In the genomic region with DNA sequence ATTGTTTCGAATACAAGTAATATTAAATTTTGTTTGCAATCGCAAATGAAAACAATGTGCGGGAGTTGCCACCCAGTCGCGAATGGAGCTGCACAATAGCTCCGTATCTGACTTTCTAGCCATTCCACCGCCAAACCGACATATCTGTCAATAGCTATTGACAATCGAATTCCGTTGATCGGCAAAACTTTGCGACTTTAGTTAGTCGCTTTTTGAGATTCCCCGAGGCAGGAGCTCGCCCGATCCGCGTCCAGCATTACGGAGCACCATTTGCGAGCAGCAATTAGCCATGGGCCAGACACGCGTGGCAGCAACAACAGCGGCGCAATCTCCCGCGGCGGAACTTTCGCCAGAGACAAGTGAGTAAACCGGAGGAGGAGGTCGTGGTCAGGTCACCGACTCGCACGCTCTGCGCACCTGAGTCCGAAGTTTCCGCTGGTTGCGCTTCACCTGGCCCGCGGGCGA, we compare ENCODE assay signal across 1 fruit fly cellular context.
TF ChIP-seq lines count a peak whose summit lies in the region.

Gene CG4291, minus strand, starts transcription at position 84 of the 465 bp plus-strand sequence.
Gene kraken, plus strand, starts transcription at position 122 of the 465 bp plus-strand sequence.

TF ChIP-seq in whole organism, embryonic, 481 proteins besides CTCF, POLR2A, EP300 and RAD21 (continued from another document and continues in another):
- TF ChIP-seq Scr (GFP tag; IDR thresholded peaks at IDR 0.05; lab: Robert Waterston, UW; ENCODE audit: partially characterized antibody) = peak; percentile 44; the same call in 1 of the 2 replicates
- peak; percentile 62 for TF ChIP-seq CG17186 (GFP tag; optimal IDR thresholded peaks at IDR 0.05; lab: Kevin White, UChicago)
- TF ChIP-seq Dfd (GFP tag; optimal IDR thresholded peaks at IDR 0.05; lab: Kevin White, UChicago) = no peak
- TF ChIP-seq seq (GFP tag; IDR thresholded peaks at IDR 0.05; lab: Robert Waterston, UW) = no peak
- TF ChIP-seq CG14860 (GFP tag; IDR thresholded peaks at IDR 0.05; lab: Robert Waterston, UW; ENCODE audit: partially characterized antibody) = no peak
- no peak for TF ChIP-seq CG1647 (GFP tag; optimal IDR thresholded peaks at IDR 0.05; lab: Kevin White, UChicago)
- TF ChIP-seq Neu2 (GFP tag; optimal IDR thresholded peaks at IDR 0.05; lab: Kevin White, UChicago; ENCODE audit: borderline replicate concordance) = no peak
- peak; percentile 60 to 70 for TF ChIP-seq Pdp1 (GFP tag; optimal IDR thresholded peaks at IDR 0.05; lab: Kevin White, UChicago)
- no peak for TF ChIP-seq CG11696 (GFP tag; IDR thresholded peaks at IDR 0.05; lab: Robert Waterston, UW)
- peak; percentile 43 for TF ChIP-seq pum (GFP tag; optimal IDR thresholded peaks at IDR 0.05; lab: Kevin White, UChicago)
- no peak for TF ChIP-seq CG12104 (GFP tag; optimal IDR thresholded peaks at IDR 0.05; lab: Kevin White, UChicago)
- TF ChIP-seq sr (GFP tag; IDR thresholded peaks at IDR 0.05; lab: Robert Waterston, UW) = no peak
- TF ChIP-seq croc (GFP tag; conservative IDR thresholded peaks at IDR 0.05; lab: Robert Waterston, UW) = no peak
- TF ChIP-seq Eip74EF (GFP tag; optimal IDR thresholded peaks at IDR 0.05; lab: Kevin White, UChicago) = peak in 1 of 2 experiments; percentile 4
- TF ChIP-seq kay (GFP tag; optimal IDR thresholded peaks at IDR 0.05; lab: Kevin White, UChicago) = peak; percentile 16
- TF ChIP-seq CG4360 (GFP tag; IDR thresholded peaks at IDR 0.05; lab: Robert Waterston, UW) = peak; percentile 55
- peak; percentile 26 for TF ChIP-seq emc (GFP tag; optimal IDR thresholded peaks at IDR 0.05; lab: Kevin White, UChicago)
- TF ChIP-seq Taf1 (GFP tag; IDR thresholded peaks at IDR 0.05; lab: Robert Waterston, UW) = 0 out of 2 replicates have a peak, but pooled peaks have one; percentile 7
- TF ChIP-seq CG1602 (GFP tag; optimal IDR thresholded peaks at IDR 0.05; lab: Kevin White, UChicago) = peak; percentile 29
- TF ChIP-seq CG13287 (GFP tag; IDR thresholded peaks at IDR 0.05; lab: Robert Waterston, UW; ENCODE audit: partially characterized antibody) = peak; percentile 64
- no peak for TF ChIP-seq CG12219 (GFP tag; optimal IDR thresholded peaks at IDR 0.05; lab: Kevin White, UChicago)
- no peak for TF ChIP-seq pan (optimal IDR thresholded peaks at IDR 0.05; lab: Kevin White, UChicago)
- peak in 1 of 2 experiments; percentile 46 for TF ChIP-seq pan (GFP tag; optimal IDR thresholded peaks at IDR 0.05 in 1 of 2, IDR thresholded peaks at IDR 0.05 in 1 of 2)
- no peak for TF ChIP-seq NK7.1 (GFP tag; optimal IDR thresholded peaks at IDR 0.05; lab: Kevin White, UChicago)
- TF ChIP-seq Atf6 (GFP tag; IDR thresholded peaks at IDR 0.05; lab: Robert Waterston, UW) = peak; percentile 49; the same call in 1 of the 2 replicates
- no peak for TF ChIP-seq ro (GFP tag; IDR thresholded peaks at IDR 0.05; lab: Robert Waterston, UW)
- TF ChIP-seq CG32767 (GFP tag; IDR thresholded peaks at IDR 0.05; lab: Robert Waterston, UW) = no peak
- TF ChIP-seq Hr39 (optimal IDR thresholded peaks at IDR 0.05; lab: Kevin White, UChicago) = no peak
- TF ChIP-seq HLH3B (GFP tag; IDR thresholded peaks at IDR 0.05; lab: Robert Waterston, UW) = peak; percentile 22; the same call in 1 of the 2 replicates
- TF ChIP-seq Dad (GFP tag; optimal IDR thresholded peaks at IDR 0.05; lab: Kevin White, UChicago) = peak; percentile 58
- TF ChIP-seq Hsf (GFP tag; optimal IDR thresholded peaks at IDR 0.05; lab: Kevin White, UChicago) = peak; percentile 40
- no peak for TF ChIP-seq gt (GFP tag; IDR thresholded peaks at IDR 0.05; lab: Robert Waterston, UW)
- TF ChIP-seq Nf-YB (GFP tag; optimal IDR thresholded peaks at IDR 0.05; lab: Kevin White, UChicago) = no peak
- peak; percentile 43 for TF ChIP-seq CG12744 (GFP tag; optimal IDR thresholded peaks at IDR 0.05; lab: Kevin White, UChicago)
- TF ChIP-seq CG4730 (GFP tag; IDR thresholded peaks at IDR 0.05; lab: Robert Waterston, UW) = peak; percentile 34
- TF ChIP-seq ERR (GFP tag; optimal IDR thresholded peaks at IDR 0.05; lab: Kevin White, UChicago) = peak; percentile 53
- TF ChIP-seq pita (GFP tag; optimal IDR thresholded peaks at IDR 0.05; lab: Kevin White, UChicago) = no peak
- no peak for TF ChIP-seq CG4707 (GFP tag; optimal IDR thresholded peaks at IDR 0.05; lab: Kevin White, UChicago)
- TF ChIP-seq Hey (tag; optimal IDR thresholded peaks at IDR 0.05; lab: Kevin White, UChicago) = no peak
- peak; percentile 73 for TF ChIP-seq CG12659 (GFP tag; optimal IDR thresholded peaks at IDR 0.05; lab: Kevin White, UChicago)
- no peak for TF ChIP-seq br (optimal IDR thresholded peaks at IDR 0.05; lab: Kevin White, UChicago)
- peak; percentile 79 for TF ChIP-seq her (GFP tag; optimal IDR thresholded peaks at IDR 0.05; lab: Kevin White, UChicago)
- TF ChIP-seq gsb (GFP tag; IDR thresholded peaks at IDR 0.05; lab: Robert Waterston, UW) = peak; percentile 38
- TF ChIP-seq hth (optimal IDR thresholded peaks at IDR 0.05; lab: Kevin White, UChicago) = no peak
- peak; percentile 0 for TF ChIP-seq en (GFP tag; optimal IDR thresholded peaks at IDR 0.05; lab: Kevin White, UChicago)
- TF ChIP-seq CG17359 (tag; optimal IDR thresholded peaks at IDR 0.05; lab: Kevin White, UChicago) = peak; percentile 24
- peak; percentile 97 for TF ChIP-seq MBD-R2 (GFP tag; IDR thresholded peaks at IDR 0.05; lab: Robert Waterston, UW)
- TF ChIP-seq vfl (GFP tag; optimal IDR thresholded peaks at IDR 0.05; lab: Kevin White, UChicago) = peak; percentile 68
- TF ChIP-seq CG7963 (GFP tag; IDR thresholded peaks at IDR 0.05; lab: Robert Waterston, UW; ENCODE audit: partially characterized antibody) = 0 out of 3 replicates have a peak, but pooled peaks have one; percentile 6
- peak; percentile 80; the same call in 2 of the 3 replicates for TF ChIP-seq CG34422 (GFP tag; IDR thresholded peaks at IDR 0.05; lab: Robert Waterston, UW)
- no peak for TF ChIP-seq bigmax (GFP tag; optimal IDR thresholded peaks at IDR 0.05; lab: Kevin White, UChicago)
- peak; percentile 52 for TF ChIP-seq p53 (GFP tag; optimal IDR thresholded peaks at IDR 0.05; lab: Kevin White, UChicago)
- TF ChIP-seq chn (GFP tag; optimal IDR thresholded peaks at IDR 0.05; lab: Kevin White, UChicago) = peak; percentile 67
- no peak for TF ChIP-seq CG17568 (GFP tag; optimal IDR thresholded peaks at IDR 0.05; lab: Kevin White, UChicago)
- peak; percentile 30 for TF ChIP-seq gfzf (GFP tag; optimal IDR thresholded peaks at IDR 0.05; lab: Kevin White, UChicago)
- no peak for TF ChIP-seq CG8765 (GFP tag; IDR thresholded peaks at IDR 0.05; lab: Robert Waterston, UW)
- peak; percentile 84 for TF ChIP-seq sens (GFP tag; lab: Kevin White, UChicago)
- TF ChIP-seq CG10462 (GFP tag; optimal IDR thresholded peaks at IDR 0.05; lab: Kevin White, UChicago) = no peak
- TF ChIP-seq CG7271 (tag; optimal IDR thresholded peaks at IDR 0.05; lab: Kevin White, UChicago) = peak; percentile 10
- TF ChIP-seq CG43689 (GFP tag; IDR thresholded peaks at IDR 0.05; lab: Robert Waterston, UW) = no peak
- peak; percentile 43 for TF ChIP-seq Fer3 (tag; optimal IDR thresholded peaks at IDR 0.05; lab: Kevin White, UChicago)
- TF ChIP-seq CG18764 (GFP tag; optimal IDR thresholded peaks at IDR 0.05; lab: Kevin White, UChicago) = no peak
- peak; percentile 73 for TF ChIP-seq nerfin-1 (tag; optimal IDR thresholded peaks at IDR 0.05; lab: Kevin White, UChicago)
- TF ChIP-seq lbe (GFP tag; optimal IDR thresholded peaks at IDR 0.05; lab: Kevin White, UChicago) = peak; percentile 9
- peak; percentile 2 for TF ChIP-seq CG1233 (GFP tag; optimal IDR thresholded peaks at IDR 0.05; lab: Kevin White, UChicago)
- TF ChIP-seq Mrtf (GFP tag; IDR thresholded peaks at IDR 0.05; lab: Robert Waterston, UW) = no peak; the same call in 2 of the 3 replicates
- no peak for TF ChIP-seq ATbp (GFP tag; optimal IDR thresholded peaks at IDR 0.05; lab: Kevin White, UChicago)
- TF ChIP-seq vnd (GFP tag; IDR thresholded peaks at IDR 0.05; lab: Robert Waterston, UW; ENCODE audit: partially characterized antibody) = no peak
- no peak for TF ChIP-seq slou (GFP tag; optimal IDR thresholded peaks at IDR 0.05; lab: Kevin White, UChicago)
- TF ChIP-seq hb (GFP tag; IDR thresholded peaks at IDR 0.05; lab: Robert Waterston, UW; ENCODE audit: partially characterized antibody) = no peak
- TF ChIP-seq toy (GFP tag; IDR thresholded peaks at IDR 0.05; lab: Robert Waterston, UW) = no peak
- TF ChIP-seq Oaz (GFP tag; IDR thresholded peaks at IDR 0.05; lab: Robert Waterston, UW) = 0 out of 2 replicates have a peak, but pooled peaks have one; percentile 12
- TF ChIP-seq zfh1 (GFP tag; IDR thresholded peaks at IDR 0.05; lab: Robert Waterston, UW) = peak; percentile 42; the same call in 1 of the 3 replicates
- TF ChIP-seq CG11456 (GFP tag; IDR thresholded peaks at IDR 0.05; lab: Robert Waterston, UW) = peak; percentile 84
- peak; percentile 71; the same call in 2 of the 4 replicates for TF ChIP-seq Gug (GFP tag; IDR thresholded peaks at IDR 0.05; lab: Robert Waterston, UW)
- TF ChIP-seq chm (GFP tag; IDR thresholded peaks at IDR 0.05; lab: Robert Waterston, UW) = peak; percentile 67
- peak; percentile 72 to 74 for TF ChIP-seq dpn (GFP tag; optimal IDR thresholded peaks at IDR 0.05; lab: Kevin White, UChicago)
- TF ChIP-seq gce (GFP tag; IDR thresholded peaks at IDR 0.05; lab: Robert Waterston, UW) = no peak; the same call in 2 of the 3 replicates
- no peak for TF ChIP-seq CG6854 (GFP tag; optimal IDR thresholded peaks at IDR 0.05; lab: Kevin White, UChicago)
- peak; percentile 57 for TF ChIP-seq rib (GFP tag; IDR thresholded peaks at IDR 0.05; lab: Robert Waterston, UW)
- peak; percentile 68; the same call in 1 of the 2 replicates for TF ChIP-seq onecut (GFP tag; IDR thresholded peaks at IDR 0.05; lab: Robert Waterston, UW)
- TF ChIP-seq CG7928 (GFP tag; optimal IDR thresholded peaks at IDR 0.05; lab: Kevin White, UChicago) = no peak
- peak; percentile 77 for TF ChIP-seq CG3847 (GFP tag; IDR thresholded peaks at IDR 0.05; lab: Robert Waterston, UW)
- peak; percentile 94 for TF ChIP-seq CG4617 (GFP tag; optimal IDR thresholded peaks at IDR 0.05; lab: Kevin White, UChicago; ENCODE audit: borderline replicate concordance)
- no peak for TF ChIP-seq CG2129 (GFP tag; IDR thresholded peaks at IDR 0.05; lab: Robert Waterston, UW; ENCODE audit: partially characterized antibody)
- TF ChIP-seq CG12942 (GFP tag; optimal IDR thresholded peaks at IDR 0.05; lab: Kevin White, UChicago) = peak; percentile 15
- TF ChIP-seq so (GFP tag; IDR thresholded peaks at IDR 0.05; lab: Robert Waterston, UW) = peak; percentile 50; the same call in 1 of the 3 replicates
- TF ChIP-seq CG12769 (tag; optimal IDR thresholded peaks at IDR 0.05; lab: Kevin White, UChicago) = peak; percentile 73
- TF ChIP-seq Hr3 (GFP tag; optimal IDR thresholded peaks at IDR 0.05; lab: Kevin White, UChicago) = peak; percentile 20
- 0 out of 2 replicates have a peak, but pooled peaks have one; percentile 9 for TF ChIP-seq crol (GFP tag; IDR thresholded peaks at IDR 0.05; lab: Robert Waterston, UW)
- peak; percentile 74 for TF ChIP-seq Antp (GFP tag; optimal IDR thresholded peaks at IDR 0.05; lab: Kevin White, UChicago)
- peak; percentile 30 for TF ChIP-seq CG11723 (GFP tag; optimal IDR thresholded peaks at IDR 0.05; lab: Kevin White, UChicago)
- TF ChIP-seq Ptx1 (GFP tag; IDR thresholded peaks at IDR 0.05; lab: Robert Waterston, UW) = peak; percentile 22; the same call in 1 of the 2 replicates
- peak; percentile 34 for TF ChIP-seq twi (tag; optimal IDR thresholded peaks at IDR 0.05; lab: Kevin White, UChicago)
- peak; percentile 14 for TF ChIP-seq ash1 (GFP tag; optimal IDR thresholded peaks at IDR 0.05; lab: Kevin White, UChicago)
- peak; percentile 68 for TF ChIP-seq Xbp1 (GFP tag; optimal IDR thresholded peaks at IDR 0.05; lab: Kevin White, UChicago)
- peak; percentile 35 for TF ChIP-seq dmrt99B (tag; optimal IDR thresholded peaks at IDR 0.05; lab: Kevin White, UChicago)
- TF ChIP-seq CG2120 (GFP tag; optimal IDR thresholded peaks at IDR 0.05; lab: Kevin White, UChicago) = peak; percentile 84
- no peak for TF ChIP-seq otp (GFP tag; IDR thresholded peaks at IDR 0.05; lab: Robert Waterston, UW)
- TF ChIP-seq CG30431 (GFP tag; optimal IDR thresholded peaks at IDR 0.05; lab: Kevin White, UChicago) = no peak
- TF ChIP-seq Atf3 (GFP tag; optimal IDR thresholded peaks at IDR 0.05; lab: Kevin White, UChicago) = peak; percentile 9
- peak; percentile 31 for TF ChIP-seq CG4328 (GFP tag; optimal IDR thresholded peaks at IDR 0.05; lab: Kevin White, UChicago)
- TF ChIP-seq CG34224 (GFP tag; IDR thresholded peaks at IDR 0.05; lab: Robert Waterston, UW; ENCODE audit: partially characterized antibody) = 0 out of 3 replicates have a peak, but pooled peaks have one; percentile 41
- no peak for TF ChIP-seq CG6654 (GFP tag; optimal IDR thresholded peaks at IDR 0.05; lab: Kevin White, UChicago)
- peak; percentile 49; the same call in 1 of the 2 replicates for TF ChIP-seq sim (GFP tag; IDR thresholded peaks at IDR 0.05; lab: Robert Waterston, UW)
- no peak for TF ChIP-seq Atf-2 (GFP tag; optimal IDR thresholded peaks at IDR 0.05; lab: Kevin White, UChicago)
- peak; percentile 73 for TF ChIP-seq gro (GFP tag; optimal IDR thresholded peaks at IDR 0.05; lab: Kevin White, UChicago)
- no peak for TF ChIP-seq fd96Cb (tag; optimal IDR thresholded peaks at IDR 0.05; lab: Kevin White, UChicago)
- peak; percentile 70 for TF ChIP-seq ind (GFP tag; optimal IDR thresholded peaks at IDR 0.05; lab: Kevin White, UChicago)
- TF ChIP-seq CG32772 (GFP tag; IDR thresholded peaks at IDR 0.05; lab: Robert Waterston, UW) = 0 out of 2 replicates have a peak, but pooled peaks have one; percentile 30
- TF ChIP-seq caup (GFP tag; optimal IDR thresholded peaks at IDR 0.05; lab: Kevin White, UChicago; ENCODE audit: severe bottlenecking) = peak; percentile 55
- TF ChIP-seq slp2 (GFP tag; optimal IDR thresholded peaks at IDR 0.05; lab: Kevin White, UChicago) = no peak
- no peak for TF ChIP-seq CG3838 (GFP tag; optimal IDR thresholded peaks at IDR 0.05; lab: Kevin White, UChicago)
- TF ChIP-seq CG17802 (tag; optimal IDR thresholded peaks at IDR 0.05; lab: Kevin White, UChicago) = no peak
- no peak for TF ChIP-seq Optix (GFP tag; IDR thresholded peaks at IDR 0.05; lab: Robert Waterston, UW)
- TF ChIP-seq CG11504 (tag; optimal IDR thresholded peaks at IDR 0.05; lab: Kevin White, UChicago) = peak; percentile 50
- TF ChIP-seq CG1529 (GFP tag; optimal IDR thresholded peaks at IDR 0.05; lab: Kevin White, UChicago) = no peak
- TF ChIP-seq unpg (GFP tag; optimal IDR thresholded peaks at IDR 0.05; lab: Kevin White, UChicago) = peak; percentile 44
- peak; percentile 35; the same call in 1 of the 2 replicates for TF ChIP-seq Drgx (GFP tag; IDR thresholded peaks at IDR 0.05; lab: Robert Waterston, UW)
- TF ChIP-seq CG9215 (GFP tag; IDR thresholded peaks at IDR 0.05; lab: Robert Waterston, UW) = peak; percentile 37; the same call in 1 of the 2 replicates
- TF ChIP-seq zf30C (GFP tag; optimal IDR thresholded peaks at IDR 0.05; lab: Kevin White, UChicago) = no peak
